Worm (Caenorhabditis elegans): ENCODE results near the gene M117.1.
"Not testable (repeated sequence)": the region's sequence is repeated elsewhere in the genome, so short reads cannot be mapped to it uniquely, and the experiment has no call there.

The M117.1 gene

ce11 chrIV:11828012-11828411, 14.0 kb downstream of the M117.1 start, which contains the start of gene M117.6:
Gene M117.6 (minus strand): TSS chrIV:11828112.
- not testable (repeated sequence) for TF ChIP-seq sem-4, ztf-4, egl-27 (tag; optimal IDR thresholded peaks at IDR 0.05)

- TF ChIP-seq gmeb-1 (tag; optimal IDR thresholded peaks at IDR 0.05) (no peak), nhr-129 (tag; optimal IDR thresholded peaks at IDR 0.05) (no peak), aly-2 (tag; optimal IDR thresholded peaks at IDR 0.05) (no peak), ztf-4 (tag; optimal IDR thresholded peaks at IDR 0.05) (no peak), nhr-11 (tag; optimal IDR thresholded peaks at IDR 0.05) (no peak), nhr-6 (tag; optimal IDR thresholded peaks at IDR 0.05) (no peak), crh-2 (tag; optimal IDR thresholded peaks at IDR 0.05) (no peak), elt-1 (tag; optimal IDR thresholded peaks at IDR 0.05) (no peak), elt-3 (tag; optimal IDR thresholded peaks at IDR 0.05) (no peak), sma-9 (GFP tag; optimal IDR thresholded peaks at IDR 0.05) (no peak), sma-9 (tag; optimal IDR thresholded peaks at IDR 0.05) (no peak), egl-27 (tag; optimal IDR thresholded peaks at IDR 0.05) (no peak), unc-62 (GFP tag; optimal IDR thresholded peaks at IDR 0.05) (no peak), sem-4 (tag; optimal IDR thresholded peaks at IDR 0.05) (no peak), nhr-77 (tag; optimal IDR thresholded peaks at IDR 0.05) (no peak), lsy-2 (tag; optimal IDR thresholded peaks at IDR 0.05) (no peak), unc-39 (tag; optimal IDR thresholded peaks at IDR 0.05) (no peak)
Observed at ce11 chrIV:11833456-11833855, 19.4 kb downstream of the M117.1 start, which contains the start of gene M117.4. Gene M117.4 (minus strand): TSS chrIV:11833556.

- no peak for TF ChIP-seq F13H6.1 (tag; optimal IDR thresholded peaks at IDR 0.05)
- TF ChIP-seq nhr-25 (tag; optimal IDR thresholded peaks at IDR 0.05), result no peak
- TF ChIP-seq nhr-23 (tag; optimal IDR thresholded peaks at IDR 0.05), result no peak
- no peak for TF ChIP-seq nhr-6 (tag; optimal IDR thresholded peaks at IDR 0.05)
- no peak for TF ChIP-seq elt-1 (tag; optimal IDR thresholded peaks at IDR 0.05)
- no peak for TF ChIP-seq peb-1 (tag; optimal IDR thresholded peaks at IDR 0.05)
- no peak for TF ChIP-seq nhr-129 (tag; optimal IDR thresholded peaks at IDR 0.05)
Observed at ce11 chrIV:11838657-11839056, 24.6 kb downstream of the M117.1 start, which contains the start of gene fbxb-3. Gene fbxb-3 (plus strand): TSS chrIV:11838957.

ce11 chrIV:11842121-11842520, 28.1 kb downstream of the M117.1 start, which contains the start of gene F38H4.3:
Gene F38H4.3 (plus strand): TSS chrIV:11842421.
- TF ChIP-seq elt-1 (tag; optimal IDR thresholded peaks at IDR 0.05) (no peak), skn-1 (tag; optimal IDR thresholded peaks at IDR 0.05) (no peak), dmd-4 (tag; optimal IDR thresholded peaks at IDR 0.05) (no peak), unc-55 (GFP tag; optimal IDR thresholded peaks at IDR 0.05) (no peak), ztf-11 (tag; optimal IDR thresholded peaks at IDR 0.05) (no peak), nhr-23 (tag; optimal IDR thresholded peaks at IDR 0.05) (no peak), mbf-1 (tag; optimal IDR thresholded peaks at IDR 0.05) (no peak), ztf-4 (tag; optimal IDR thresholded peaks at IDR 0.05) (no peak), ZK546.5 (tag; optimal IDR thresholded peaks at IDR 0.05) (no peak), nhr-11 (tag; optimal IDR thresholded peaks at IDR 0.05) (no peak), lin-11 (tag; optimal IDR thresholded peaks at IDR 0.05) (no peak), mdl-1 (tag; optimal IDR thresholded peaks at IDR 0.05) (no peak), ama-1 (optimal IDR thresholded peaks at IDR 0.05) (no peak), egl-27 (tag; optimal IDR thresholded peaks at IDR 0.05) (no peak)

ce11 chrIV:11847771-11848312, 33.8 kb downstream of the M117.1 start, which contains the start of the genes F38H4.6 and F38H4.4:
Gene F38H4.6 (minus strand): TSS chrIV:11847871.
Gene F38H4.4 (plus strand): TSS chrIV:11848262.
- TF ChIP-seq nhr-237 (tag; optimal IDR thresholded peaks at IDR 0.05) (no peak), lin-13 (GFP tag; optimal IDR thresholded peaks at IDR 0.05) (no peak), unc-55 (GFP tag; optimal IDR thresholded peaks at IDR 0.05) (no peak), peb-1 (tag; optimal IDR thresholded peaks at IDR 0.05) (no peak), egl-27 (tag; optimal IDR thresholded peaks at IDR 0.05) (no peak), fos-1 (tag; optimal IDR thresholded peaks at IDR 0.05) (no peak), sem-4 (tag; optimal IDR thresholded peaks at IDR 0.05) (no peak), mbf-1 (tag; optimal IDR thresholded peaks at IDR 0.05) (no peak)

- no peak for TF ChIP-seq unc-55 (GFP tag; optimal IDR thresholded peaks at IDR 0.05)
- no peak for TF ChIP-seq lin-39 (tag; optimal IDR thresholded peaks at IDR 0.05)
- TF ChIP-seq elt-3 (tag; optimal IDR thresholded peaks at IDR 0.05), result no peak
- TF ChIP-seq mab-5 (tag; optimal IDR thresholded peaks at IDR 0.05), result no peak
- no peak for TF ChIP-seq ztf-4 (tag; optimal IDR thresholded peaks at IDR 0.05)
Observed at ce11 chrIV:11851882-11852281, 37.8 kb downstream of the M117.1 start, which contains the start of gene F38H4.5. Gene F38H4.5 (plus strand): TSS chrIV:11852182.
